Worm (Caenorhabditis elegans) whole organism, L4 larva: Measurements from ENCODE around the gene aat-3.

Experiments
- F37D6.2 ChIP-seq: sonication (generic microtip); optimal IDR thresholded peaks from 2 replicates; lab custom pipeline; 2016; ENCODE audit warnings: mild to moderate bottlenecking, missing genetic modification characterization, missing compliant biosample characterization
- R02D3.7 ChIP-seq: fragments of 150-350 bp; sonication (generic microtip); optimal IDR thresholded peaks from 3 replicates; lab custom pipeline; 2014; ENCODE audit warnings: missing biosample characterization, missing genetic modification characterization
- Y105C5A.15 ChIP-seq: fragments of 200-800 bp; sonication (Bioruptor generic); IDR thresholded peaks from 2 replicates; pipeline ENCODE4 v1.3.6; 2022; ENCODE audit warnings: missing genetic modification characterization, missing compliant biosample characterization
- Y48G9A.11 ChIP-seq: fragments of 200-800 bp; sonication (Bioruptor generic); IDR thresholded peaks from 2 replicates; pipeline ENCODE4 v1.3.6; 2022; ENCODE audit warnings: missing genetic modification reagents, missing genetic modification characterization, missing compliant biosample characterization
- Y5F2A.4 ChIP-seq: fragments of 200-800 bp; sonication (Bioruptor generic); optimal IDR thresholded peaks from 2 replicates; lab custom pipeline; 2018; ENCODE audit warnings: mild to moderate bottlenecking, missing genetic modification characterization, missing compliant biosample characterization
- Y75B8A.6 ChIP-seq: fragments of 200-800 bp; sonication (Bioruptor generic); IDR thresholded peaks from 2 replicates; pipeline ENCODE4 v1.3.6; 2022; ENCODE audit warnings: missing genetic modification reagents, missing genetic modification characterization, missing compliant biosample characterization
- aha-1 ChIP-seq: fragments of 150-350 bp; peaks from one replicate; lab custom pipeline; 2014; ENCODE audit warnings: missing biosample characterization, missing genetic modification characterization
- arid-1 ChIP-seq: fragments of 200-800 bp; sonication (Bioruptor generic); conservative IDR thresholded peaks from 2 replicates; pipeline ENCODE4 v1.3.6; 2022; ENCODE audit warnings: missing genetic modification reagents, missing genetic modification characterization, missing compliant biosample characterization
- ceh-20 ChIP-seq: fragments of 200-800 bp; sonication (Bioruptor generic); IDR thresholded peaks from 2 replicates; pipeline ENCODE4 v1.3.6; 2022; ENCODE audit warnings: missing genetic modification reagents, missing genetic modification characterization, missing compliant biosample characterization
- ceh-28 ChIP-seq: fragments of 150-350 bp; optimal IDR thresholded peaks from 2 replicates; lab custom pipeline; 2014; ENCODE audit warnings: missing biosample characterization, missing genetic modification reagents, missing genetic modification characterization
- ceh-62 ChIP-seq: sonication (generic microtip); optimal IDR thresholded peaks from 2 replicates; lab custom pipeline; 2017; ENCODE audit warnings: missing biosample characterization, missing genetic modification characterization
- ceh-82 ChIP-seq: sonication (generic microtip); optimal IDR thresholded peaks from 2 replicates; lab custom pipeline; 2017; ENCODE audit warnings: missing biosample characterization, missing genetic modification characterization
- daf-12 ChIP-seq: fragments of 150-350 bp; optimal IDR thresholded peaks from 2 replicates; lab custom pipeline; 2014; ENCODE audit warnings: missing biosample characterization, missing genetic modification reagents, missing genetic modification characterization
- daf-16 ChIP-seq, 3 experiments: sonication (generic microtip); optimal IDR thresholded peaks; 2 replicates each; lab custom pipeline; 2016 to 2017; ENCODE audit warnings: missing genetic modification characterization in 3 of 3, missing genetic modification reagents in 3 of 3, mild to moderate bottlenecking in 2 of 3, missing compliant biosample characterization in 2 of 3, missing biosample characterization in 1 of 3, moderate library complexity in 1 of 3
- daf-19 ChIP-seq: fragments of 200-800 bp; sonication (Bioruptor generic); conservative IDR thresholded peaks from 2 replicates; pipeline ENCODE4 v1.3.6; 2022; ENCODE audit warnings: missing genetic modification characterization, missing compliant biosample characterization
- dpl-1 ChIP-seq: fragments of 150-350 bp; optimal IDR thresholded peaks from 2 replicates; lab custom pipeline; 2014; ENCODE audit warnings: missing biosample characterization, missing genetic modification reagents, missing genetic modification characterization
- egl-43 ChIP-seq: fragments of 200-800 bp; sonication (Bioruptor generic); IDR thresholded peaks from 2 replicates; pipeline ENCODE4 v1.3.6; 2022; ENCODE audit warnings: missing genetic modification reagents, missing genetic modification characterization, missing compliant biosample characterization
- fkh-10 ChIP-seq: fragments of 150-350 bp; optimal IDR thresholded peaks from 2 replicates; lab custom pipeline; 2014; ENCODE audit warnings: missing biosample characterization, missing genetic modification reagents, missing genetic modification characterization
- fos-1 ChIP-seq: fragments of 150-350 bp; optimal IDR thresholded peaks from 2 replicates; lab custom pipeline; 2014; ENCODE audit warnings: missing biosample characterization, missing genetic modification characterization
- gei-8 ChIP-seq: fragments of 200-800 bp; sonication (Bioruptor generic); optimal IDR thresholded peaks from 2 replicates; lab custom pipeline; 2018; ENCODE audit warnings: mild to moderate bottlenecking, missing genetic modification characterization, missing compliant biosample characterization
- hlh-30 ChIP-seq: sonication (generic microtip); optimal IDR thresholded peaks from 2 replicates; lab custom pipeline; 2017; ENCODE audit warnings: antibody characterized with exemption, mild to moderate bottlenecking, missing genetic modification characterization, missing compliant biosample characterization; ENCODE audit not compliant: insufficient read depth
- hmg-1.1 ChIP-seq: fragments of 200-800 bp; sonication (Bioruptor generic); IDR thresholded peaks from 2 replicates; pipeline ENCODE4 v1.3.6; 2022; ENCODE audit warnings: missing genetic modification reagents, missing genetic modification characterization, missing compliant biosample characterization
- lin-39 ChIP-seq: fragments of 150-350 bp; optimal IDR thresholded peaks from 2 replicates; lab custom pipeline; 2014; ENCODE audit warnings: missing biosample characterization, missing genetic modification reagents, missing genetic modification characterization
- mdl-1 ChIP-seq, 2 experiments: fragments of 150-350 bp in 1 of 2; sonication (generic microtip) in 1 of 2; optimal IDR thresholded peaks; 2 replicates each; lab custom pipeline; 2014 to 2017; ENCODE audit warnings: missing biosample characterization in 2 of 2, missing genetic modification characterization in 2 of 2
- mep-1 ChIP-seq: fragments of 150-350 bp; sonication (generic microtip); optimal IDR thresholded peaks from 3 replicates; lab custom pipeline; 2014; ENCODE audit warnings: missing biosample characterization, missing genetic modification characterization
- mxl-3 ChIP-seq: fragments of 200-800 bp; sonication (Bioruptor generic); optimal IDR thresholded peaks from 2 replicates; lab custom pipeline; 2018; ENCODE audit warnings: mild to moderate bottlenecking, missing genetic modification characterization, missing compliant biosample characterization
- nhr-102 ChIP-seq: sonication (generic microtip); optimal IDR thresholded peaks from 2 replicates; lab custom pipeline; 2016; ENCODE audit warnings: mild to moderate bottlenecking, missing genetic modification characterization, moderate library complexity, missing compliant biosample characterization
- nhr-11 ChIP-seq: fragments of 150-350 bp; optimal IDR thresholded peaks from 2 replicates; lab custom pipeline; 2014; ENCODE audit warnings: missing biosample characterization, missing genetic modification characterization
- nhr-25 ChIP-seq: sonication (generic microtip); optimal IDR thresholded peaks from 2 replicates; lab custom pipeline; 2017; ENCODE audit warnings: missing genetic modification characterization, mild to moderate bottlenecking, missing compliant biosample characterization, antibody characterized with exemption, moderate library complexity, borderline replicate concordance; ENCODE audit not compliant: insufficient read depth
- nhr-42 ChIP-seq: fragments of 200-800 bp; sonication (Bioruptor generic); IDR thresholded peaks from 2 replicates; pipeline ENCODE4 v1.3.6; 2022; ENCODE audit warnings: missing genetic modification characterization, missing compliant biosample characterization
- nhr-76 ChIP-seq: fragments of 150-350 bp; optimal IDR thresholded peaks from 2 replicates; lab custom pipeline; 2014; ENCODE audit warnings: missing biosample characterization, missing genetic modification characterization
- php-3 ChIP-seq: fragments of 200-800 bp; sonication (Bioruptor generic); IDR thresholded peaks from 2 replicates; pipeline ENCODE4 v1.3.6; 2022; ENCODE audit warnings: missing genetic modification reagents, missing genetic modification characterization, missing compliant biosample characterization
- saeg-2 ChIP-seq: fragments of 200-800 bp; sonication (Bioruptor generic); IDR thresholded peaks from 2 replicates; pipeline ENCODE4 v1.3.6; 2022; ENCODE audit warnings: missing genetic modification reagents, missing genetic modification characterization, missing compliant biosample characterization
- set-16 ChIP-seq: fragments of 200-800 bp; sonication (Bioruptor generic); IDR thresholded peaks from 2 replicates; pipeline ENCODE4 v1.3.6; 2022; ENCODE audit warnings: missing genetic modification reagents, missing genetic modification characterization, missing compliant biosample characterization
- snpc-4 ChIP-seq: fragments of 150-350 bp; optimal IDR thresholded peaks from 2 replicates; lab custom pipeline; 2014; ENCODE audit warnings: missing biosample characterization, missing genetic modification characterization
- spr-1 ChIP-seq: sonication (generic microtip); optimal IDR thresholded peaks from 2 replicates; lab custom pipeline; 2016; ENCODE audit warnings: mild to moderate bottlenecking, missing genetic modification characterization, missing compliant biosample characterization
- unc-130 ChIP-seq: sonication (generic microtip); optimal IDR thresholded peaks from 2 replicates; lab custom pipeline; 2016; ENCODE audit warnings: missing genetic modification reagents, missing genetic modification characterization, missing compliant biosample characterization
- vab-7 ChIP-seq: fragments of 200-800 bp; sonication (Bioruptor generic); IDR thresholded peaks from 2 replicates; pipeline ENCODE4 v1.3.6; 2022; ENCODE audit warnings: missing genetic modification reagents, missing genetic modification characterization, missing compliant biosample characterization
- zfp-3 ChIP-seq: fragments of 200-800 bp; sonication (Bioruptor generic); conservative IDR thresholded peaks from 2 replicates; pipeline ENCODE4 v1.3.6; 2022; ENCODE audit warnings: missing genetic modification reagents, missing genetic modification characterization, missing compliant biosample characterization
- zip-11 ChIP-seq: fragments of 200-800 bp; sonication (Bioruptor generic); IDR thresholded peaks from 2 replicates; pipeline ENCODE4 v1.3.6; 2022; ENCODE audit warnings: missing genetic modification characterization, missing compliant biosample characterization
- zip-2 ChIP-seq: fragments of 150-350 bp; optimal IDR thresholded peaks from 2 replicates; lab custom pipeline; 2014; ENCODE audit warnings: missing biosample characterization, missing genetic modification characterization
- ztf-11 ChIP-seq: fragments of 150-350 bp; optimal IDR thresholded peaks from 2 replicates; lab custom pipeline; 2014; ENCODE audit warnings: missing biosample characterization, missing genetic modification characterization
- ztf-7 ChIP-seq: fragments of 150-350 bp; optimal IDR thresholded peaks from 2 replicates; lab custom pipeline; 2014; ENCODE audit warnings: missing biosample characterization, missing genetic modification characterization

aat-3 gene

ce11 chrX:2549322-2549721 lies 2.7 kb upstream of the aat-3 start (continued):
- TF ChIP-seq R02D3.7 (tag; lab: Kevin White, UChicago) = no peak
- TF ChIP-seq hmg-1.1 = peak; percentile 94
- peak; percentile 79 for TF ChIP-seq nhr-42
- TF ChIP-seq php-3 (GFP tag; lab: Robert Waterston, UW) = peak; percentile 18; the same call in 1 of the 2 replicates

- TF ChIP-seq daf-16 (GFP tag; optimal IDR thresholded peaks at IDR 0.05; lab: Kevin White, UChicago) = no peak
- TF ChIP-seq daf-16 (tag; optimal IDR thresholded peaks at IDR 0.05; lab: Kevin White, UChicago) = no peak
- peak; percentile 54 for TF ChIP-seq fkh-10 (GFP tag; lab: Kevin White, UChicago)
- no peak for TF ChIP-seq daf-19 (GFP tag; lab: Robert Waterston, UW)
- TF ChIP-seq ceh-82 (tag; lab: Kevin White, UChicago) = no peak
- TF ChIP-seq unc-130 = no peak
- TF ChIP-seq hlh-30 (tag; lab: Kevin White, UChicago) = peak; percentile 53
Observed at ce11 chrX:2550665-2551064, 1.4 kb upstream of the aat-3 start.

ce11 chrX:2551450-2551849 lies 610 bp upstream of the aat-3 start:
- TF ChIP-seq egl-43 (GFP tag; lab: Robert Waterston, UW) (peak; percentile 26; the same call in 1 of the 2 replicates), Y48G9A.11 (GFP tag; lab: Robert Waterston, UW) (0 out of 2 replicates have a peak, but pooled peaks have one; percentile 10), set-16 (GFP tag; lab: Robert Waterston, UW) (peak; percentile 81), mep-1 (tag; lab: Kevin White, UChicago) (no peak), lin-39 (tag; lab: Kevin White, UChicago) (no peak), aha-1 (peak; percentile 18)

ce11 chrX:2553433-2553860 lies 1.4 kb downstream of the aat-3 start:
- TF ChIP-seq nhr-102 (tag; lab: Kevin White, UChicago) (peak; percentile 83), arid-1 (GFP tag; lab: Robert Waterston, UW) (peak; percentile 67), vab-7 (GFP tag; lab: Robert Waterston, UW) (peak; percentile 82), ceh-20 (GFP tag; lab: Robert Waterston, UW) (peak; percentile 83), egl-43 (GFP tag; lab: Robert Waterston, UW) (peak; percentile 94), spr-1 (peak; percentile 75), daf-12 (no peak), F37D6.2 (tag; lab: Kevin White, UChicago) (peak; percentile 60), zip-11 (GFP tag; lab: Robert Waterston, UW) (peak; percentile 56; the same call in 1 of the 2 replicates), daf-16 (GFP tag; optimal IDR thresholded peaks at IDR 0.05; lab: Kevin White, UChicago) (peak; percentile 68 to 91), daf-16 (tag; optimal IDR thresholded peaks at IDR 0.05; lab: Kevin White, UChicago) (peak; percentile 75), zfp-3 (no peak), ztf-11 (tag; lab: Kevin White, UChicago) (no peak), set-16 (GFP tag; lab: Robert Waterston, UW) (peak; percentile 28; the same call in 1 of the 2 replicates), lin-39 (tag; lab: Kevin White, UChicago) (no peak), mdl-1 (tag; optimal IDR thresholded peaks at IDR 0.05; lab: Kevin White, UChicago) (peak; percentile 14 to 85), nhr-42 (peak; percentile 55; the same call in 1 of the 2 replicates), daf-19 (GFP tag; lab: Robert Waterston, UW) (peak; percentile 92), R02D3.7 (tag; lab: Kevin White, UChicago) (no peak), snpc-4 (no peak), nhr-11 (tag; lab: Kevin White, UChicago) (no peak), zip-2 (tag; lab: Kevin White, UChicago) (peak; percentile 87), ceh-62 (tag; lab: Kevin White, UChicago) (no peak), fos-1 (tag; lab: Kevin White, UChicago) (no peak), ceh-28 (tag; lab: Kevin White, UChicago) (no peak), dpl-1 (GFP tag; lab: Kevin White, UChicago) (peak; percentile 17), nhr-25 (peak; percentile 35), Y5F2A.4 (GFP tag; lab: Kevin White, UChicago) (peak; percentile 85), Y105C5A.15 (GFP tag; lab: Robert Waterston, UW) (0 out of 2 replicates have a peak, but pooled peaks have one; percentile 19), ztf-7 (tag; lab: Kevin White, UChicago) (peak; percentile 60), saeg-2 (peak; percentile 71), fkh-10 (GFP tag; lab: Kevin White, UChicago) (no peak), nhr-76 (no peak), Y75B8A.6 (GFP tag; lab: Robert Waterston, UW) (peak; percentile 60; the same call in 1 of the 2 replicates), mxl-3 (GFP tag; lab: Kevin White, UChicago) (peak; percentile 76), gei-8 (peak; percentile 62), unc-130 (peak; percentile 25)
